Fruit fly (Drosophila melanogaster) whole organism, embryonic: ENCODE results near the gene BckdhA.

Experiments
- CG10147 ChIP-seq: fragments of 200-800 bp; sonication (Bioruptor generic); optimal IDR thresholded peaks from 2 replicates; lab custom pipeline; 2019; ENCODE audit warnings: missing biosample characterization, mild to moderate bottlenecking, missing genetic modification characterization, moderate library complexity
- CG10274 ChIP-seq: fragments of 200-800 bp; sonication (Bioruptor generic); optimal IDR thresholded peaks from 3 replicates; lab custom pipeline; 2017; ENCODE audit warnings: missing biosample characterization, mild to moderate bottlenecking, missing genetic modification characterization
- CG13424 ChIP-seq: fragments of 200-800 bp; sonication (Bioruptor generic); optimal IDR thresholded peaks from 2 replicates; lab custom pipeline; 2019; ENCODE audit warnings: missing biosample characterization, mild to moderate bottlenecking, missing genetic modification characterization, moderate library complexity
- CG13624 ChIP-seq: fragments of 200-800 bp; sonication (Bioruptor generic); optimal IDR thresholded peaks from 2 replicates; lab custom pipeline; 2016; ENCODE audit warnings: missing biosample characterization, missing genetic modification characterization
- CG14667 ChIP-seq: fragments of 200-800 bp; sonication (Bioruptor generic); IDR thresholded peaks from 2 replicates; pipeline ENCODE4 v1.3.6; 2022; ENCODE audit warnings: missing biosample characterization, missing genetic modification characterization
- CG1647 ChIP-seq: fragments of 200-800 bp; sonication (Bioruptor generic); optimal IDR thresholded peaks from 3 replicates; lab custom pipeline; 2016; ENCODE audit warnings: missing biosample characterization, missing genetic modification characterization
- CG16813 ChIP-seq: fragments of 200-800 bp; sonication (Bioruptor generic); IDR thresholded peaks from 3 replicates; pipeline ENCODE4 v1.3.6; 2022; ENCODE audit warnings: missing biosample characterization, missing genetic modification characterization; ENCODE audit not compliant: partially characterized antibody
- CG17568 ChIP-seq: fragments of 200-800 bp; sonication (Bioruptor generic); optimal IDR thresholded peaks from 2 replicates; lab custom pipeline; 2018; ENCODE audit warnings: missing biosample characterization, mild to moderate bottlenecking, missing genetic modification characterization, moderate library complexity
- CG2202 ChIP-seq: fragments of 200-800 bp; sonication (Bioruptor generic); optimal IDR thresholded peaks from 2 replicates; lab custom pipeline; 2018; ENCODE audit warnings: missing biosample characterization, mild to moderate bottlenecking, missing genetic modification characterization
- CG3281 ChIP-seq: fragments of 200-800 bp; sonication (Bioruptor generic); optimal IDR thresholded peaks from 3 replicates; lab custom pipeline; 2017; ENCODE audit warnings: missing biosample characterization, mild to moderate bottlenecking, missing genetic modification characterization
- CG42726 ChIP-seq: fragments of 200-800 bp; sonication (Bioruptor generic); IDR thresholded peaks from 2 replicates; pipeline ENCODE4 v1.3.6; 2022; ENCODE audit warnings: missing biosample characterization, missing genetic modification characterization; ENCODE audit not compliant: partially characterized antibody
- CG5953 ChIP-seq: fragments of 200-800 bp; sonication (Bioruptor generic); IDR thresholded peaks from 2 replicates; pipeline ENCODE4 v1.3.6; 2022; ENCODE audit warnings: missing biosample characterization, missing genetic modification characterization
- CG8281 ChIP-seq: fragments of 200-800 bp; sonication (Bioruptor generic); optimal IDR thresholded peaks from 2 replicates; lab custom pipeline; 2018; ENCODE audit warnings: missing biosample characterization, mild to moderate bottlenecking, missing genetic modification characterization, moderate library complexity
- CG9215 ChIP-seq: fragments of 200-800 bp; sonication (Bioruptor generic); IDR thresholded peaks from 2 replicates; pipeline ENCODE4 v1.3.6; 2022; ENCODE audit warnings: missing biosample characterization, missing genetic modification characterization
- CG9817 ChIP-seq: fragments of 200-800 bp; sonication (Bioruptor generic); optimal IDR thresholded peaks from 2 replicates; lab custom pipeline; 2018; ENCODE audit warnings: missing biosample characterization, mild to moderate bottlenecking, missing genetic modification characterization, moderate library complexity
- Chrac-16 ChIP-seq: fragments of 200-800 bp; sonication (Bioruptor generic); optimal IDR thresholded peaks from 3 replicates; lab custom pipeline; 2016; ENCODE audit warnings: missing biosample characterization, missing genetic modification characterization
- CrebB ChIP-seq: fragments of 200-800 bp; sonication (Bioruptor generic); optimal IDR thresholded peaks from 3 replicates; lab custom pipeline; 2018; ENCODE audit warnings: missing biosample characterization, mild to moderate bottlenecking, missing genetic modification characterization
- Dad ChIP-seq: fragments of 200-800 bp; sonication (Bioruptor generic); optimal IDR thresholded peaks from 3 replicates; lab custom pipeline; 2016; ENCODE audit warnings: missing biosample characterization, missing genetic modification characterization
- Doc3 ChIP-seq: fragments of 200-800 bp; sonication (Bioruptor generic); IDR thresholded peaks from 3 replicates; pipeline ENCODE4 v1.3.6; 2022; ENCODE audit warnings: missing biosample characterization, missing genetic modification characterization; ENCODE audit not compliant: partially characterized antibody
- Dref ChIP-seq: fragments of 200-800 bp; sonication (Bioruptor generic); IDR thresholded peaks from 2 replicates; pipeline ENCODE4 v1.3.6; 2022; ENCODE audit warnings: missing biosample characterization, missing genetic modification characterization
- Ets65A ChIP-seq: fragments of 200-800 bp; sonication (Bioruptor generic); peaks from one replicate; lab custom pipeline; 2016; ENCODE audit warnings: missing biosample characterization, missing genetic modification characterization
- Fer2 ChIP-seq: fragments of 200-800 bp; sonication (Bioruptor generic); optimal IDR thresholded peaks from 2 replicates; lab custom pipeline; 2018; ENCODE audit warnings: missing biosample characterization, mild to moderate bottlenecking, missing genetic modification characterization, moderate library complexity
- NfI ChIP-seq: fragments of 200-800 bp; sonication (Bioruptor generic); optimal IDR thresholded peaks from 3 replicates; lab custom pipeline; 2018; ENCODE audit warnings: missing biosample characterization, mild to moderate bottlenecking, missing genetic modification characterization, moderate library complexity
- Sin3A ChIP-seq: fragments of >200 bp; optimal IDR thresholded peaks from 2 replicates; lab custom pipeline; 2018
- Taf1 ChIP-seq: fragments of 200-800 bp; sonication (Bioruptor generic); IDR thresholded peaks from 2 replicates; pipeline ENCODE4 v1.3.6; 2022; ENCODE audit warnings: missing biosample characterization, missing genetic modification characterization
- ab ChIP-seq: fragments of 200-800 bp; sonication (Bioruptor generic); optimal IDR thresholded peaks from 2 replicates; lab custom pipeline; 2016; ENCODE audit warnings: missing biosample characterization, missing genetic modification characterization
- abd-A ChIP-seq: fragments of 200-800 bp; sonication (Bioruptor generic); optimal IDR thresholded peaks from 3 replicates; lab custom pipeline; 2019; ENCODE audit warnings: missing biosample characterization, mild to moderate bottlenecking, missing genetic modification characterization, moderate library complexity
- al ChIP-seq: fragments of 200-800 bp; sonication (Bioruptor generic); IDR thresholded peaks from 2 replicates; pipeline ENCODE4 v1.3.6; 2022; ENCODE audit warnings: missing biosample characterization, missing genetic modification characterization
- ash1 ChIP-seq: fragments of 200-800 bp; sonication (Bioruptor generic); optimal IDR thresholded peaks from 2 replicates; lab custom pipeline; 2018; ENCODE audit warnings: missing biosample characterization, mild to moderate bottlenecking, missing genetic modification characterization
- cg ChIP-seq: fragments of 200-800 bp; sonication (Bioruptor generic); optimal IDR thresholded peaks from 3 replicates; lab custom pipeline; 2019; ENCODE audit warnings: missing biosample characterization, mild to moderate bottlenecking, missing genetic modification characterization, moderate library complexity
- dan ChIP-seq: fragments of 200-800 bp; sonication (Bioruptor generic); IDR thresholded peaks from 2 replicates; pipeline ENCODE4 v1.3.6; 2022; ENCODE audit warnings: missing biosample characterization, missing genetic modification characterization
- esg ChIP-seq: fragments of 200-800 bp; sonication (Bioruptor generic); conservative IDR thresholded peaks from 2 replicates; pipeline ENCODE4 v1.3.6; 2022; ENCODE audit warnings: missing biosample characterization, missing genetic modification characterization
- exex ChIP-seq: fragments of 200-800 bp; sonication (Bioruptor generic); optimal IDR thresholded peaks from 4 replicates; lab custom pipeline; 2018; ENCODE audit warnings: missing biosample characterization, mild to moderate bottlenecking, missing genetic modification characterization, moderate library complexity
- h ChIP-seq: fragments of >200 bp; optimal IDR thresholded peaks from 2 replicates; lab custom pipeline; 2017
- lola ChIP-seq, 3 experiments: fragments of >200 bp in 2 of 3; fragments of 200-800 bp in 1 of 3; sonication (Bioruptor generic) in 1 of 3; optimal IDR thresholded peaks; 2 replicates each; lab custom pipeline; 2017 to 2019; ENCODE audit warnings: missing biosample characterization in 3 of 3, missing genetic modification characterization in 3 of 3, mild to moderate bottlenecking in 1 of 3, moderate library complexity in 1 of 3
- luna ChIP-seq: fragments of 200-800 bp; sonication (Bioruptor generic); optimal IDR thresholded peaks from 2 replicates; lab custom pipeline; 2016; ENCODE audit warnings: missing biosample characterization, missing genetic modification characterization
- mirr ChIP-seq: fragments of 200-800 bp; sonication (Bioruptor generic); optimal IDR thresholded peaks from 3 replicates; lab custom pipeline; 2018; ENCODE audit warnings: missing biosample characterization, mild to moderate bottlenecking, missing genetic modification characterization
- odd ChIP-seq: fragments of 200-800 bp; sonication (Bioruptor generic); optimal IDR thresholded peaks from 2 replicates; lab custom pipeline; 2017; ENCODE audit warnings: missing biosample characterization, mild to moderate bottlenecking, missing genetic modification characterization
- peb ChIP-seq: fragments of 200-800 bp; sonication (Bioruptor generic); IDR thresholded peaks from 2 replicates; pipeline ENCODE4 v1.3.6; 2022; ENCODE audit warnings: missing biosample characterization, missing genetic modification characterization
- pfk ChIP-seq: fragments of 200-800 bp; sonication (Bioruptor generic); optimal IDR thresholded peaks from 2 replicates; lab custom pipeline; 2018; ENCODE audit warnings: missing biosample characterization, mild to moderate bottlenecking, missing genetic modification characterization, moderate library complexity
- scrt ChIP-seq: fragments of 200-800 bp; sonication (Bioruptor generic); optimal IDR thresholded peaks from 2 replicates; lab custom pipeline; 2018; ENCODE audit warnings: missing biosample characterization, mild to moderate bottlenecking, missing genetic modification characterization, moderate library complexity
- sim ChIP-seq: fragments of 200-800 bp; sonication (Bioruptor generic); IDR thresholded peaks from 2 replicates; pipeline ENCODE4 v1.3.6; 2022; ENCODE audit warnings: missing biosample characterization, missing genetic modification characterization
- sisA ChIP-seq: fragments of 200-800 bp; sonication (Bioruptor generic); IDR thresholded peaks from 2 replicates; pipeline ENCODE4 v1.3.6; 2022; ENCODE audit warnings: missing biosample characterization, missing genetic modification characterization
- sna ChIP-seq: fragments of 200-800 bp; sonication (Bioruptor generic); IDR thresholded peaks from 2 replicates; pipeline ENCODE4 v1.3.6; 2022; ENCODE audit warnings: missing biosample characterization, missing genetic modification characterization; ENCODE audit not compliant: partially characterized antibody
- ssp ChIP-seq: fragments of 200-800 bp; sonication (Bioruptor generic); IDR thresholded peaks from 2 replicates; pipeline ENCODE4 v1.3.6; 2022; ENCODE audit warnings: missing biosample characterization, missing genetic modification characterization
- tap ChIP-seq: fragments of 200-800 bp; optimal IDR thresholded peaks from 3 replicates; lab custom pipeline; 2019; ENCODE audit warnings: missing biosample characterization, mild to moderate bottlenecking, missing genetic modification characterization, moderate library complexity
- vfl ChIP-seq: fragments of 200-800 bp; sonication (Bioruptor generic); optimal IDR thresholded peaks from 2 replicates; lab custom pipeline; 2016; ENCODE audit warnings: missing biosample characterization, missing genetic modification characterization
- vnd ChIP-seq: fragments of 200-800 bp; sonication (Bioruptor generic); IDR thresholded peaks from 3 replicates; pipeline ENCODE4 v1.3.6; 2022; ENCODE audit warnings: missing biosample characterization, missing genetic modification characterization; ENCODE audit not compliant: partially characterized antibody
- vvl ChIP-seq: fragments of 200-800 bp; sonication (Bioruptor generic); IDR thresholded peaks from 2 replicates; pipeline ENCODE4 v1.3.6; 2022; ENCODE audit warnings: missing biosample characterization, missing genetic modification characterization
- wor ChIP-seq: fragments of 200-800 bp; sonication (Bioruptor generic); IDR thresholded peaks from 2 replicates; pipeline ENCODE4 v1.3.6; 2022; ENCODE audit warnings: missing biosample characterization, missing genetic modification characterization

The BckdhA gene

DNA sequence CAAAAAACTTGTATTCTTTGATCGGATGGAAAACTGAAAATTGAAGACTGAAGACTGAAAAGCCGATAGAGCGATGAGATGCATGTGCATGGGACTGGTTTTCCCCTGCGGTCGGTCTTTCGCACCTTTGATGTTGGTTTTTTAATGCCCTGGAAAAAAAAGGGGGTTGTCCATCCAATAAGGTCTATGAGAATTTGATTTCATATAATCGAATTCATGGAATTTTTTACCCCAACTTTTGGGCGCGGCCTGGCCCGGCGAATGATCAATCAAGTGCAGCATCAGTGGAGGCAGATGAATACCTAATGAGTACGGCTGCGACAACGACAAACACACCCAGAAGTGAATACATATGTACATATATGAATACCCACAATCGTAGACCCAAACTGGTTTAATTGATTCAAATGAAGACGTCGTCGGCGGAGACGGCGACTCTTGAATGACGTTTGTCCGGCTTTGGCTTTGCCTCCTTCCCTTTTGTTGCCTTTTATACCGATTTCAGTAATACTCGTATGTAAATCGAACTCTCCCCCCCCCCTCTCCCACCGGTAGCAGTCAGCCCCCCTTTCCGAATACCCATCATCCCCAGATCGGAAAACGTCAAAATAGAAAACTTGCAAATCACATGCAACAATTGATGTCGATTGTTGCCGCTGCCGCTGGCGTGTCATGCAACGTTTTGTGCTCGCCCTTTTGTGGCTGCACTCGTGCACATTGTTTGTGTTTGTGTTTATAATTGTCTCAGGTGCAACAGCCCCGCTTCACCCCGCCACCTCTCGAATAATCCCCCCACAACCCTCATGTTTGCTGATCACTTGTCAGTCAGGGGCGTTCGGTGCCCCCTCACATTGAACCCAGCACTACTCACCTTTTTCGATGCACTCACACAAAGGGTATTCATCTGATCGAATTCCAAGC is 47.7 kb downstream of the BckdhA start (continued):
- TF ChIP-seq peb (GFP tag; lab: Robert Waterston, UW) (no peak), Ets65A (GFP tag; lab: Kevin White, UChicago) (no peak), esg (GFP tag; lab: Robert Waterston, UW) (no peak), cg (GFP tag; lab: Kevin White, UChicago) (peak; percentile 43), tap (tag; lab: Kevin White, UChicago) (no peak), CrebB (tag; lab: Kevin White, UChicago) (no peak), Fer2 (tag; lab: Kevin White, UChicago) (no peak), Doc3 (GFP tag; lab: Robert Waterston, UW) (no peak), sim (no peak), ash1 (GFP tag; lab: Kevin White, UChicago) (no peak), exex (no peak), NfI (no peak), CG1647 (no peak), Chrac-16 (no peak), CG13424 (tag; lab: Kevin White, UChicago) (no peak), h (lab: Kevin White, UChicago) (no peak), CG2202 (peak; percentile 15), ssp (GFP tag; lab: Robert Waterston, UW) (no peak), Dad (no peak), CG3281 (GFP tag; lab: Kevin White, UChicago) (no peak), mirr (GFP tag; lab: Kevin White, UChicago) (no peak), Taf1 (GFP tag; lab: Robert Waterston, UW) (no peak), CG13624 (no peak), CG16813 (GFP tag; lab: Robert Waterston, UW) (no peak), vnd (no peak), pfk (no peak), CG17568 (GFP tag; lab: Kevin White, UChicago) (no peak), Sin3A (lab: Kevin White, UChicago) (no peak), lola (GFP tag; optimal IDR thresholded peaks at IDR 0.05; lab: Kevin White, UChicago) (no peak), ab (GFP tag; lab: Kevin White, UChicago) (no peak), wor (no peak), luna (no peak), al (GFP tag; lab: Robert Waterston, UW) (no peak), Dref (GFP tag; lab: Robert Waterston, UW) (no peak), abd-A (tag; lab: Kevin White, UChicago) (peak; percentile 81), CG5953 (no peak), CG8281 (tag; lab: Kevin White, UChicago) (no peak), odd (GFP tag; lab: Kevin White, UChicago) (no peak), dan (GFP tag; lab: Robert Waterston, UW) (no peak), CG9817 (tag; lab: Kevin White, UChicago) (no peak), vvl (peak; percentile 77), vfl (GFP tag; lab: Kevin White, UChicago) (no peak), CG14667 (no peak), CG10147 (GFP tag; lab: Kevin White, UChicago) (no peak), sna (GFP tag; lab: Robert Waterston, UW) (no peak), scrt (no peak), CG42726 (no peak), CG9215 (GFP tag; lab: Robert Waterston, UW) (no peak), CG10274 (GFP tag; lab: Kevin White, UChicago) (no peak), sisA (GFP tag; lab: Robert Waterston, UW) (no peak)
